Worm (Caenorhabditis elegans): ENCODE results near the gene C26F1.3.

- TF ChIP-seq mes-4 (tag; optimal IDR thresholded peaks at IDR 0.05) (no peak), snpc-1.3 (tag; optimal IDR thresholded peaks at IDR 0.05; ENCODE audit: insufficient read depth) (no peak), F55B11.4 (tag; optimal IDR thresholded peaks at IDR 0.05; ENCODE audit: borderline replicate concordance, insufficient read depth) (no peak), sea-2 (GFP tag; IDR thresholded peaks at IDR 0.05) (no peak), lin-40 (tag; optimal IDR thresholded peaks at IDR 0.05) (no peak), ztf-22 (GFP tag; optimal IDR thresholded peaks at IDR 0.05) (no peak), F57A8.1 (GFP tag; optimal IDR thresholded peaks at IDR 0.05) (no peak), snpc-4 (GFP tag; optimal IDR thresholded peaks at IDR 0.05) (no peak), snpc-4 (tag; optimal IDR thresholded peaks at IDR 0.05) (no peak)
These were observed 31.2 kb upstream of the C26F1.3 start for ce11 chrV:7745903-7746302.

Data from whole organism, young adult.